Worm (Caenorhabditis elegans): ENCODE results near the gene F12F6.1.

- no peak for TF ChIP-seq ztf-4 (tag; optimal IDR thresholded peaks at IDR 0.05)
- TF ChIP-seq vab-15 (tag; optimal IDR thresholded peaks at IDR 0.05): no peak
- no peak for TF ChIP-seq nhr-11 (tag; optimal IDR thresholded peaks at IDR 0.05)
- TF ChIP-seq unc-62 (GFP tag; optimal IDR thresholded peaks at IDR 0.05): no peak
Measured at ce11 chrIV:11571374-11571839, 12.3 kb upstream of the F12F6.1 start.

All from whole organism, L1 larva.